Fruit fly (Drosophila melanogaster): ENCODE data around the gene CG2258.

Gene CG2258

DNA sequence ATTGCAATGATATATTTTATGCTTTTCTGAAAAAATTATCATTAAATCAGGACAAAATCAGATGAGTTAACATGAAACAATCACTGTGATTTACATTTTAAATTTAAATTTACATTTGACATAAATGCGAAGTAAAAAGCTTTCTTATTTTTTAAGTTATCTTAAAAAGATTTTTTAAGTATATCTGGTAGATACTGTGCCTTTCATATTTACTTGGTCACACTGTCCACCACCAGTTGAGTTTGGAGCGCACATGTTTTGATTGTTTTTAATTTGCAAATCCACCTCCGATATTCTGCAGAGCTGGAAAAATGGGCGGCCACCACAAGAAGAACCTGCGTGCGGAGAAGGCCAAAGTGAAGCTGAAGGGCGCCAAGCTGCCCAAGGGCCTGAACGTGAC lies 14.9 kb upstream of the CG2258 start, which contains the start of gene CG1575:
TSS of gene CG1575 (plus strand) at position 200 of the 400 bp plus-strand sequence.
- TF ChIP-seq ash1 (GFP tag; optimal IDR thresholded peaks at IDR 0.05) (no peak), gfzf (GFP tag; optimal IDR thresholded peaks at IDR 0.05) (peak; percentile 50), MBD-R2 (GFP tag; IDR thresholded peaks at IDR 0.05) (peak; percentile 37; the same call in 1 of the 2 replicates), amos (GFP tag; IDR thresholded peaks at IDR 0.05; ENCODE audit: partially characterized antibody) (no peak), phol (tag; optimal IDR thresholded peaks at IDR 0.05) (no peak), zf30C (GFP tag; optimal IDR thresholded peaks at IDR 0.05) (no peak), CG15514 (GFP tag; optimal IDR thresholded peaks at IDR 0.05) (no peak), ewg (GFP tag; optimal IDR thresholded peaks at IDR 0.05) (no peak), Bgb (GFP tag; IDR thresholded peaks at IDR 0.05; ENCODE audit: partially characterized antibody) (no peak), stwl (tag; optimal IDR thresholded peaks at IDR 0.05) (peak; percentile 97), CG2678 (tag; optimal IDR thresholded peaks at IDR 0.05) (no peak), NC2β (GFP tag; optimal IDR thresholded peaks at IDR 0.05) (no peak), gcm2 (GFP tag; optimal IDR thresholded peaks at IDR 0.05) (no peak), CG13287 (GFP tag; IDR thresholded peaks at IDR 0.05; ENCODE audit: partially characterized antibody) (peak; percentile 53), CG30403 (GFP tag; optimal IDR thresholded peaks at IDR 0.05) (no peak), Trl (optimal IDR thresholded peaks at IDR 0.05) (no peak), Trl (GFP tag; optimal IDR thresholded peaks at IDR 0.05) (no peak), B-H1 (GFP tag; IDR thresholded peaks at IDR 0.05) (no peak), E2f1 (GFP tag; IDR thresholded peaks at IDR 0.05) (no peak), scrt (GFP tag; optimal IDR thresholded peaks at IDR 0.05) (peak; percentile 76), rib (GFP tag; IDR thresholded peaks at IDR 0.05) (no peak), CG9797 (GFP tag; optimal IDR thresholded peaks at IDR 0.05) (peak; percentile 35), CG1792 (GFP tag; optimal IDR thresholded peaks at IDR 0.05) (no peak), CG6654 (GFP tag; optimal IDR thresholded peaks at IDR 0.05) (no peak), CG3995 (GFP tag; optimal IDR thresholded peaks at IDR 0.05) (peak; percentile 86), otp (GFP tag; IDR thresholded peaks at IDR 0.05) (no peak), CG4820 (GFP tag; optimal IDR thresholded peaks at IDR 0.05) (no peak), Med (GFP tag) (peak; percentile 63), Hr78 (GFP tag; optimal IDR thresholded peaks at IDR 0.05) (no peak), org-1 (GFP tag; optimal IDR thresholded peaks at IDR 0.05) (no peak), CG2116 (GFP tag; optimal IDR thresholded peaks at IDR 0.05) (no peak), CG16863 (GFP tag; optimal IDR thresholded peaks at IDR 0.05) (no peak), crc (GFP tag; optimal IDR thresholded peaks at IDR 0.05) (no peak), CG11093 (GFP tag; IDR thresholded peaks at IDR 0.05) (no peak), lilli (GFP tag; optimal IDR thresholded peaks at IDR 0.05) (no peak), crp (GFP tag; optimal IDR thresholded peaks at IDR 0.05) (peak in 1 of 2 experiments; percentile 29), Oaz (GFP tag; IDR thresholded peaks at IDR 0.05) (no peak), CG10543 (GFP tag; optimal IDR thresholded peaks at IDR 0.05) (no peak), CG17361 (GFP tag; IDR thresholded peaks at IDR 0.05) (no peak), Doc3 (GFP tag; IDR thresholded peaks at IDR 0.05; ENCODE audit: partially characterized antibody) (0 out of 3 replicates have a peak, but pooled peaks have one; percentile 20), CG13624 (GFP tag; optimal IDR thresholded peaks at IDR 0.05) (no peak), NfI (GFP tag; optimal IDR thresholded peaks at IDR 0.05) (no peak), CG9932 (GFP tag; IDR thresholded peaks at IDR 0.05) (no peak), H15 (GFP tag; IDR thresholded peaks at IDR 0.05) (no peak), zen2 (GFP tag; IDR thresholded peaks at IDR 0.05; ENCODE audit: partially characterized antibody) (no peak; the same call in 2 of the 3 replicates), emc (GFP tag; optimal IDR thresholded peaks at IDR 0.05) (no peak), hbn (GFP tag; IDR thresholded peaks at IDR 0.05; ENCODE audit: partially characterized antibody) (peak; percentile 46; the same call in 1 of the 2 replicates), CoRest (tag; optimal IDR thresholded peaks at IDR 0.05) (no peak), HHEX (GFP tag; optimal IDR thresholded peaks at IDR 0.05) (no peak), NFAT (GFP tag; IDR thresholded peaks at IDR 0.05) (no peak), sim (GFP tag; IDR thresholded peaks at IDR 0.05) (no peak)

All from whole organism, embryonic.